Fruit fly (Drosophila melanogaster) whole organism, wandering third instar larva: ENCODE measurements around the gene CG42788.
A peak's percentile ranks its signal among the peaks of the same experiment; 100 is the strongest.

ENCODE experiments used
- Abd-B ChIP-seq: fragments of >200 bp; optimal IDR thresholded peaks from 2 replicates; lab custom pipeline; 2017; ENCODE audit warnings: missing biosample characterization, missing genetic modification characterization
- CG32264 ChIP-seq: fragments of 200-800 bp; sonication (Bioruptor generic); optimal IDR thresholded peaks from 2 replicates; lab custom pipeline; 2016; ENCODE audit warnings: missing biosample characterization, missing genetic modification characterization
- CG9705 ChIP-seq: fragments of 200-800 bp; sonication (Bioruptor generic); optimal IDR thresholded peaks from 2 replicates; lab custom pipeline; 2018; ENCODE audit warnings: missing biosample characterization, mild to moderate bottlenecking, missing genetic modification characterization
- CrebA ChIP-seq: fragments of 200-800 bp; sonication (Bioruptor generic); optimal IDR thresholded peaks from 2 replicates; lab custom pipeline; 2016; ENCODE audit warnings: missing biosample characterization, mild to moderate bottlenecking, missing genetic modification characterization, borderline replicate concordance
- Dfd ChIP-seq: fragments of >200 bp; optimal IDR thresholded peaks from 2 replicates; lab custom pipeline; 2017; ENCODE audit warnings: missing biosample characterization, missing genetic modification characterization
- Dif ChIP-seq: fragments of 200-275, 200-300 bp; sonication (Bioruptor generic); optimal IDR thresholded peaks from 2 replicates; lab custom pipeline; 2018; ENCODE audit warnings: missing biosample characterization, missing genetic modification characterization; ENCODE audit not compliant: partially characterized antibody
- GATAd ChIP-seq: sonication (Bioruptor generic); optimal IDR thresholded peaks from 2 replicates; lab custom pipeline; 2016; ENCODE audit warnings: missing biosample characterization, missing genetic modification characterization
- HLH106 ChIP-seq: fragments of 200-800 bp; optimal IDR thresholded peaks from 3 replicates; lab custom pipeline; 2019; ENCODE audit warnings: missing biosample characterization, mild to moderate bottlenecking, missing genetic modification characterization, moderate library complexity
- Hnf4 ChIP-seq: fragments of 200-800 bp; sonication (Bioruptor generic); optimal IDR thresholded peaks from 2 replicates; lab custom pipeline; 2016; ENCODE audit warnings: missing biosample characterization, mild to moderate bottlenecking, missing genetic modification characterization
- Hr78 ChIP-seq: fragments of >200 bp; optimal IDR thresholded peaks from 2 replicates; lab custom pipeline; 2017; ENCODE audit warnings: missing biosample characterization, missing genetic modification characterization
- Hr83 ChIP-seq: fragments of 200-300 bp; sonication (Bioruptor generic); optimal IDR thresholded peaks from 2 replicates; lab custom pipeline; 2016; ENCODE audit warnings: missing biosample characterization, mild to moderate bottlenecking, missing genetic modification characterization, moderate library complexity; ENCODE audit not compliant: poor library complexity, severe bottlenecking
- Jra ChIP-seq: sonication (Bioruptor generic); optimal IDR thresholded peaks from 2 replicates; lab custom pipeline; 2016; ENCODE audit warnings: missing biosample characterization, missing genetic modification characterization
- Mio ChIP-seq: sonication (Bioruptor generic); optimal IDR thresholded peaks from 2 replicates; lab custom pipeline; 2016; ENCODE audit warnings: missing biosample characterization, missing genetic modification characterization
- Myc ChIP-seq: fragments of >200 bp; optimal IDR thresholded peaks from 2 replicates; lab custom pipeline; 2017
- N ChIP-seq: fragments of >200 bp; optimal IDR thresholded peaks from 2 replicates; lab custom pipeline; 2018; ENCODE audit warnings: missing biosample characterization, missing external identifiers, missing genetic modification characterization
- OdsH ChIP-seq: fragments of 200-800 bp; sonication (Bioruptor generic); optimal IDR thresholded peaks from 2 replicates; lab custom pipeline; 2016; ENCODE audit warnings: missing biosample characterization, mild to moderate bottlenecking, missing genetic modification characterization
- Rel ChIP-seq, 2 experiments: fragments of 200-800 bp; sonication (Bioruptor generic) in 1 of 2; optimal IDR thresholded peaks; 2 replicates in 1 of 2; 3 replicates in 1 of 2; lab custom pipeline; 2016 to 2019; ENCODE audit warnings: mild to moderate bottlenecking in 2 of 2, missing biosample characterization in 2 of 2, missing genetic modification characterization in 2 of 2, moderate library complexity in 1 of 2
- Sp1 ChIP-seq: fragments of 200-800 bp; sonication (Bioruptor generic); optimal IDR thresholded peaks from 3 replicates; lab custom pipeline; 2019; ENCODE audit warnings: missing biosample characterization, mild to moderate bottlenecking, missing genetic modification characterization, moderate library complexity
- Vsx2 ChIP-seq: fragments of 200-300, 225-300 bp; sonication (Bioruptor generic); optimal IDR thresholded peaks from 2 replicates; lab custom pipeline; 2018; ENCODE audit warnings: missing biosample characterization, missing genetic modification characterization; ENCODE audit not compliant: partially characterized antibody
- br ChIP-seq: fragments of 200-800 bp; sonication (Bioruptor generic); optimal IDR thresholded peaks from 2 replicates; lab custom pipeline; 2016; ENCODE audit warnings: missing biosample characterization, missing genetic modification characterization
- brk ChIP-seq: fragments of 200-800 bp; sonication (Bioruptor generic); optimal IDR thresholded peaks from 2 replicates; lab custom pipeline; 2016; ENCODE audit warnings: missing biosample characterization, mild to moderate bottlenecking, missing genetic modification characterization
- dl ChIP-seq, 2 experiments: fragments of 175-275, 200-275 bp in 1 of 2; fragments of 200-275 bp in 1 of 2; sonication (Bioruptor generic); optimal IDR thresholded peaks; lab custom pipeline; 2018; ENCODE audit warnings: mild to moderate bottlenecking in 2 of 2, missing biosample characterization in 2 of 2, missing genetic modification characterization in 2 of 2, moderate library complexity in 2 of 2; ENCODE audit not compliant: partially characterized antibody in 2 of 2, insufficient read depth in 1 of 2
- dmrt93B ChIP-seq: fragments of 200-800 bp; sonication (Bioruptor generic); optimal IDR thresholded peaks from 2 replicates; lab custom pipeline; 2018; ENCODE audit warnings: missing biosample characterization, mild to moderate bottlenecking, missing genetic modification characterization
- dsf ChIP-seq: sonication (Bioruptor generic); optimal IDR thresholded peaks from 2 replicates; lab custom pipeline; 2016; ENCODE audit warnings: missing biosample characterization, missing genetic modification characterization, borderline replicate concordance
- ey ChIP-seq: fragments of 200-800 bp; sonication (Bioruptor generic); optimal IDR thresholded peaks from 2 replicates; lab custom pipeline; 2016; ENCODE audit warnings: missing biosample characterization, missing genetic modification characterization
- foxo ChIP-seq, 2 experiments: fragments of 200-800 bp; sonication (Bioruptor generic); optimal IDR thresholded peaks; 2 replicates in 1 of 2; 3 replicates in 1 of 2; lab custom pipeline; 2016 to 2017; ENCODE audit warnings: missing biosample characterization in 2 of 2, missing genetic modification characterization in 2 of 2
- fru ChIP-seq: fragments of 200-800 bp; sonication (Bioruptor generic); optimal IDR thresholded peaks from 3 replicates; lab custom pipeline; 2016; ENCODE audit warnings: missing biosample characterization, mild to moderate bottlenecking, missing genetic modification characterization
- h ChIP-seq: fragments of 200-800 bp; sonication (Bioruptor generic); optimal IDR thresholded peaks from 3 replicates; lab custom pipeline; 2016; ENCODE audit warnings: missing biosample characterization, mild to moderate bottlenecking, missing genetic modification characterization
- jim ChIP-seq: fragments of 175-275, 200-325 bp; sonication (Bioruptor generic); optimal IDR thresholded peaks from 2 replicates; lab custom pipeline; 2016; ENCODE audit warnings: missing biosample characterization, mild to moderate bottlenecking, missing genetic modification characterization
- lola ChIP-seq: fragments of >200 bp; optimal IDR thresholded peaks from 2 replicates; lab custom pipeline; 2017; ENCODE audit warnings: missing biosample characterization, missing genetic modification characterization
- pan ChIP-seq: fragments of >200 bp; optimal IDR thresholded peaks from 2 replicates; lab custom pipeline; 2017
- psq ChIP-seq: fragments of 200-800 bp; sonication (Bioruptor generic); optimal IDR thresholded peaks from 3 replicates; lab custom pipeline; 2017; ENCODE audit warnings: missing biosample characterization, mild to moderate bottlenecking, missing genetic modification characterization, moderate library complexity
- rgr ChIP-seq: fragments of 200-800 bp; sonication (Bioruptor generic); optimal IDR thresholded peaks from 3 replicates; lab custom pipeline; 2016; ENCODE audit warnings: missing biosample characterization, mild to moderate bottlenecking, missing genetic modification characterization
- sage ChIP-seq: fragments of 200-800 bp; sonication (Bioruptor generic); optimal IDR thresholded peaks from 2 replicates; lab custom pipeline; 2016; ENCODE audit warnings: missing biosample characterization, mild to moderate bottlenecking, missing genetic modification characterization
- sv ChIP-seq: fragments of 200-800 bp; sonication (Bioruptor generic); optimal IDR thresholded peaks from 3 replicates; lab custom pipeline; 2016; ENCODE audit warnings: missing biosample characterization, missing genetic modification characterization
- tai ChIP-seq: sonication (Bioruptor generic); optimal IDR thresholded peaks from 2 replicates; lab custom pipeline; 2016; ENCODE audit warnings: missing biosample characterization, missing genetic modification characterization
- usp ChIP-seq: fragments of >200 bp; optimal IDR thresholded peaks from 2 replicates; lab custom pipeline; 2017; ENCODE audit warnings: missing biosample characterization, missing genetic modification characterization
- woc ChIP-seq: sonication (Bioruptor generic); optimal IDR thresholded peaks from 2 replicates; lab custom pipeline; 2016; ENCODE audit warnings: missing biosample characterization, mild to moderate bottlenecking, missing genetic modification characterization

Gene CG42788

DNA sequence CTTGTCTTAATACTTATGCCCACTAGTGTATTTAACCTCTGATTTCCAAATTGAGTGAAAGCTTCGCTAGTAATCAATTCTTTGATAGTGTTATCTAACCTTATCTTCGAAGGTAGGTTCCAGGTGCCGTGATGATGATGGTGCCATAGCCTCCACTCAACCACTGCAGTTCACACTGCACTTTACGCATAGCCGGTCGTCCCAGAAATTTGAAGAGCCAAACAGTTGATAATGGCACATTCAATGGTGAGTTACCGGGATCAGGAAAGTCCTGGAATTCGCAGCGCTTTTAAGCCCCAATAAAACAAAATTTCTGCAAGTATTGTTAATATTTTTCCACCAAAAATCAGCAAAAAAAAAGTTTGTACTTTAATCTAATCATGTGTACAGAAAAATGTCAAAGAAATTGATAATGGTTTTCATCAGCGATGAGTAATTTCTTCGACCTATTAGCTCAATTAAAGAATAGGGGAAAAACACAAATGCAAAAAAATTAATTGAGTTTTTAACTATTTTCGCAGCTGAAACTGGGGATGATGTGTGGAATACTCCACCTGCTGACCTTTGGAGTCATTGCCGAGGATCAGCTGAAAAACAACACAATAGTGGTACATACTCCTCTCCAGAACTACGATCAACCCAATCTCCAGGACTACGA, 8.2 kb upstream of the CG42788 start, which contains the start of gene CG3987:
Gene CG3987 (plus strand): TSS at position 143 of the 658 bp plus-strand sequence.
- TF ChIP-seq Vsx2 (GFP tag; lab: Kevin White, UChicago) (peak; percentile 58), foxo (GFP tag; optimal IDR thresholded peaks at IDR 0.05; lab: Kevin White, UChicago) (no peak), usp (GFP tag; lab: Kevin White, UChicago) (no peak), woc (GFP tag; lab: Kevin White, UChicago) (no peak), Dif (GFP tag; lab: Kevin White, UChicago) (peak; percentile 62), Abd-B (GFP tag; lab: Kevin White, UChicago) (no peak), Rel (GFP tag; optimal IDR thresholded peaks at IDR 0.05; lab: Kevin White, UChicago) (no peak), Rel (tag; optimal IDR thresholded peaks at IDR 0.05; lab: Kevin White, UChicago) (peak; percentile 98)

DNA sequence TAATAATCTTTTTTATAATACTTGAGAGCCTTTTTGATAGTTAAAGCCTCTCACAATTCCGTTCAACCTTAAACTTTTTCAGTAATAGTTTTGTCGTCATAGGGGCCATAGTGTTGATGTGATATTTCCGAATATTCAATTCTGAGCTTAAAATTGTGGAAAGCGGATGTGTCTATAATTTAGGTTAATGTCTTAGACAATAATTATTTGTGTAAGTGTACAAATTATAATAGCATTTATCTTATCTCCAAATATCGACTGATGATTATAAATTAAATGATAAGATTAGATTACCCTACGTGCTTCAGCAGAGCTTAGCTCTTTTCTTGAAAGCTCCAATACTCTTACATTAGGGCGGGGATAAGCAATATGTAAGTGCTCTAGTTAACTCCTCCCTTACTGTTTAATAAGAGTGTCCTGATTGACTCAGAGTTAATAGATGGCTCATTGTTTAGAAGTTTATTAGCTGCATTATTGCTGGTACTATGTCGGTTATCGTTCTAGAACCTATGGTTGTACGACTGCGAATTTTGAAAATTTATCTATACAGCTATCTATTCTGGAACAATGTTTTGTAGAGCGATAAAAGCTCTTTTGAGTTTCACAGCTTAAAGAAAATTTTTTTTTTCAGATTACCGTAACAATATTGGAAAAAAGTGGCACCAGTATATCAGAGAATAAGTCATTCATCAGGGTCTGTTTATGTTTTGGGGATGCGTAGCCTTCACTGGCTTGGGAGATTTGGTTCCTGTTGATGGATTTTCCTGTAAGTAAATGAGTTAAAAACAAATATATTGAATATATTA, 7.5 kb upstream of the CG42788 start:
- TF ChIP-seq CG32264 (GFP tag; lab: Kevin White, UChicago) (no peak), dsf (no peak), dmrt93B (GFP tag; lab: Kevin White, UChicago) (no peak), jim (GFP tag; lab: Kevin White, UChicago) (no peak), pan (lab: Kevin White, UChicago) (no peak), Mio (no peak), HLH106 (tag; lab: Kevin White, UChicago) (peak; percentile 16), sage (GFP tag; lab: Kevin White, UChicago) (no peak), CrebA (GFP tag; lab: Kevin White, UChicago) (no peak), br (GFP tag; lab: Kevin White, UChicago) (no peak), N (GFP tag; lab: Kevin White, UChicago) (no peak), GATAd (GFP tag; lab: Kevin White, UChicago) (no peak), lola (GFP tag; lab: Kevin White, UChicago) (no peak), dl (GFP tag; optimal IDR thresholded peaks at IDR 0.05; lab: Kevin White, UChicago; ENCODE audit: insufficient read depth in 1 of 2, partially characterized antibody in 2 of 2) (no peak), Dif (GFP tag; lab: Kevin White, UChicago) (no peak), Hnf4 (no peak), ey (GFP tag; lab: Kevin White, UChicago) (peak; percentile 51), foxo (GFP tag; optimal IDR thresholded peaks at IDR 0.05; lab: Kevin White, UChicago) (peak in 1 of 2 experiments; percentile 31), psq (GFP tag; lab: Kevin White, UChicago) (peak; percentile 15), Vsx2 (GFP tag; lab: Kevin White, UChicago) (peak; percentile 2), Hr78 (no peak), Abd-B (GFP tag; lab: Kevin White, UChicago) (no peak), usp (GFP tag; lab: Kevin White, UChicago) (no peak), h (no peak), brk (GFP tag; lab: Kevin White, UChicago) (no peak), Hr83 (GFP tag; lab: Kevin White, UChicago) (no peak), Sp1 (GFP tag; lab: Kevin White, UChicago) (peak; percentile 62), OdsH (peak; percentile 37), Myc (no peak), CG9705 (GFP tag; lab: Kevin White, UChicago) (no peak), tai (no peak), Rel (GFP tag; optimal IDR thresholded peaks at IDR 0.05; lab: Kevin White, UChicago) (no peak), Rel (tag; optimal IDR thresholded peaks at IDR 0.05; lab: Kevin White, UChicago) (no peak), Dfd (no peak), rgr (GFP tag; lab: Kevin White, UChicago) (peak; percentile 34), woc (GFP tag; lab: Kevin White, UChicago) (no peak), Jra (GFP tag; lab: Kevin White, UChicago) (no peak), sv (peak; percentile 24), fru (peak; percentile 46)
